Worm (Caenorhabditis elegans): ENCODE results near the gene B0238.9.
A peak's percentile ranks its signal among the peaks of the same experiment; 100 is the strongest.

The B0238.9 gene

ce11 chrV:5239903-5240302 is 38.0 kb downstream of the B0238.9 start, which contains the start of gene B0238.15:
B0238.15 (plus strand) TSS chrV:5240203.
- TF ChIP-seq madf-10 (tag; optimal IDR thresholded peaks at IDR 0.05) (no peak), madf-6 (GFP tag; IDR thresholded peaks at IDR 0.05) (peak; percentile 47), hsf-1 (GFP tag; IDR thresholded peaks at IDR 0.05) (no peak), lsl-1 (GFP tag; optimal IDR thresholded peaks at IDR 0.05) (no peak), ceh-79 (tag; optimal IDR thresholded peaks at IDR 0.05) (no peak), ceh-40 (GFP tag; IDR thresholded peaks at IDR 0.05) (no peak), efl-1 (GFP tag; optimal IDR thresholded peaks at IDR 0.05) (peak; percentile 3), ama-1 (optimal IDR thresholded peaks at IDR 0.05) (no peak), ama-1 (GFP tag; optimal IDR thresholded peaks at IDR 0.05) (no peak), dpff-1 (tag; optimal IDR thresholded peaks at IDR 0.05) (no peak)

- TF ChIP-seq ceh-40 (GFP tag; IDR thresholded peaks at IDR 0.05) (no peak), die-1 (tag; optimal IDR thresholded peaks at IDR 0.05) (no peak)
Measured at ce11 chrV:5239404-5239803, 38.5 kb downstream of the B0238.9 start, which contains the start of gene C52A10.3. C52A10.3 (minus strand) TSS chrV:5239504.

ce11 chrV:5237116-5237515 is 40.8 kb downstream of the B0238.9 start, which contains the start of gene cest-35.2:
cest-35.2 (minus strand) TSS chrV:5237216.
- TF ChIP-seq mel-28 (tag; optimal IDR thresholded peaks at IDR 0.05; ENCODE audit: borderline replicate concordance): no peak
- TF ChIP-seq madf-10 (tag; optimal IDR thresholded peaks at IDR 0.05): no peak
- no peak for TF ChIP-seq nhr-120 (GFP tag; IDR thresholded peaks at IDR 0.05)
- no peak for TF ChIP-seq ceh-27 (GFP tag; optimal IDR thresholded peaks at IDR 0.05)

ce11 chrV:5233777-5234176 is 44.1 kb downstream of the B0238.9 start, which contains the start of gene cest-32:
cest-32 (minus strand) TSS chrV:5233891.
- no peak for TF ChIP-seq lsy-27 (tag; optimal IDR thresholded peaks at IDR 0.05; ENCODE audit: borderline replicate concordance, insufficient read depth)
- TF ChIP-seq cebp-1 (GFP tag; IDR thresholded peaks at IDR 0.05): peak; percentile 81
- TF ChIP-seq cebp-1 (tag; optimal IDR thresholded peaks at IDR 0.05): peak; percentile 96
- no peak for TF ChIP-seq ekl-4 (GFP tag; IDR thresholded peaks at IDR 0.05)
- no peak for TF ChIP-seq cebp-2 (GFP tag; IDR thresholded peaks at IDR 0.05)

- TF ChIP-seq lir-1 (GFP tag; conservative IDR thresholded peaks at IDR 0.05) (no peak), unc-130 (GFP tag; optimal IDR thresholded peaks at IDR 0.05) (no peak), T26A5.8 (tag; optimal IDR thresholded peaks at IDR 0.05) (no peak), madf-6 (GFP tag; IDR thresholded peaks at IDR 0.05) (0 out of 2 replicates have a peak, but pooled peaks have one; percentile 13)
Measured at ce11 chrV:5228513-5228912, 49.4 kb downstream of the B0238.9 start.

ce11 chrV:5225660-5226059 is 52.2 kb downstream of the B0238.9 start:
- no peak for TF ChIP-seq pbrm-1 (GFP tag; IDR thresholded peaks at IDR 0.05)
- TF ChIP-seq lin-40 (tag; optimal IDR thresholded peaks at IDR 0.05): no peak
- TF ChIP-seq F55B11.4 (tag; optimal IDR thresholded peaks at IDR 0.05; ENCODE audit: borderline replicate concordance, insufficient read depth): no peak
- TF ChIP-seq K11D2.4 (GFP tag; IDR thresholded peaks at IDR 0.05): no peak
- no peak for TF ChIP-seq rpc-1 (optimal IDR thresholded peaks at IDR 0.05)
- TF ChIP-seq rpc-1 (tag; optimal IDR thresholded peaks at IDR 0.05): no peak
- TF ChIP-seq hmg-1.2 (GFP tag; IDR thresholded peaks at IDR 0.05): no peak
- TF ChIP-seq attf-5 (GFP tag; optimal IDR thresholded peaks at IDR 0.05): no peak
- no peak for TF ChIP-seq D2030.7 (GFP tag; IDR thresholded peaks at IDR 0.05)
- no peak for TF ChIP-seq madf-6 (GFP tag; IDR thresholded peaks at IDR 0.05)
- no peak for TF ChIP-seq snpc-4 (GFP tag; optimal IDR thresholded peaks at IDR 0.05)
- TF ChIP-seq snpc-4 (tag; optimal IDR thresholded peaks at IDR 0.05): no peak
- no peak for TF ChIP-seq B0019.2 (GFP tag; conservative IDR thresholded peaks at IDR 0.05)
- no peak for TF ChIP-seq egrh-3 (GFP tag; IDR thresholded peaks at IDR 0.05)
- no peak for TF ChIP-seq lin-26 (GFP tag; IDR thresholded peaks at IDR 0.05)
- TF ChIP-seq nhr-90 (tag; optimal IDR thresholded peaks at IDR 0.05): no peak
- no peak for TF ChIP-seq F57A8.1 (GFP tag; optimal IDR thresholded peaks at IDR 0.05)
